Worm (Caenorhabditis elegans) whole organism, L4 larva: ENCODE results near the gene C16A3.6.

Experiments used
- D1046.2 ChIP-seq: fragments of 200-800 bp; sonication (Bioruptor generic); IDR thresholded peaks from 2 replicates; pipeline ENCODE4 v1.3.6; 2022; ENCODE audit warnings: missing genetic modification characterization, missing compliant biosample characterization
- F10B5.3 ChIP-seq: sonication (generic microtip); optimal IDR thresholded peaks from 2 replicates; lab custom pipeline; 2016; ENCODE audit warnings: mild to moderate bottlenecking, missing genetic modification characterization, missing compliant biosample characterization
- R02D3.7 ChIP-seq: fragments of 150-350 bp; sonication (generic microtip); optimal IDR thresholded peaks from 3 replicates; lab custom pipeline; 2014; ENCODE audit warnings: missing biosample characterization, missing genetic modification characterization
- T20F7.1 ChIP-seq: fragments of 200-800 bp; sonication (Bioruptor generic); optimal IDR thresholded peaks from 2 replicates; lab custom pipeline; 2018; ENCODE audit warnings: mild to moderate bottlenecking, missing genetic modification characterization, missing compliant biosample characterization
- Y75B8A.6 ChIP-seq: fragments of 200-800 bp; sonication (Bioruptor generic); IDR thresholded peaks from 2 replicates; pipeline ENCODE4 v1.3.6; 2022; ENCODE audit warnings: missing genetic modification reagents, missing genetic modification characterization, missing compliant biosample characterization
- aha-1 ChIP-seq: fragments of 150-350 bp; peaks from one replicate; lab custom pipeline; 2014; ENCODE audit warnings: missing biosample characterization, missing genetic modification characterization
- attf-4 ChIP-seq: sonication (generic microtip); optimal IDR thresholded peaks from 3 replicates; lab custom pipeline; 2017; ENCODE audit warnings: missing biosample characterization, missing genetic modification characterization
- ceh-20 ChIP-seq: fragments of 200-800 bp; sonication (Bioruptor generic); IDR thresholded peaks from 2 replicates; pipeline ENCODE4 v1.3.6; 2022; ENCODE audit warnings: missing genetic modification reagents, missing genetic modification characterization, missing compliant biosample characterization
- ceh-44 ChIP-seq: fragments of 200-800 bp; sonication (Bioruptor generic); IDR thresholded peaks from 2 replicates; pipeline ENCODE4 v1.3.6; 2022; ENCODE audit warnings: missing genetic modification reagents, missing genetic modification characterization, missing compliant biosample characterization
- ctbp-1 ChIP-seq: fragments of 200-800 bp; sonication (Bioruptor generic); IDR thresholded peaks from 2 replicates; pipeline ENCODE4 v1.3.6; 2022; ENCODE audit warnings: missing genetic modification reagents, missing genetic modification characterization, missing compliant biosample characterization
- daf-12 ChIP-seq: fragments of 150-350 bp; optimal IDR thresholded peaks from 2 replicates; lab custom pipeline; 2014; ENCODE audit warnings: missing biosample characterization, missing genetic modification reagents, missing genetic modification characterization
- daf-16 ChIP-seq, 3 experiments: sonication (generic microtip); optimal IDR thresholded peaks; 2 replicates each; lab custom pipeline; 2016 to 2017; ENCODE audit warnings: missing genetic modification characterization in 3 of 3, missing genetic modification reagents in 3 of 3, mild to moderate bottlenecking in 2 of 3, missing compliant biosample characterization in 2 of 3, missing biosample characterization in 1 of 3, moderate library complexity in 1 of 3
- dmd-6 ChIP-seq: fragments of 200-800 bp; sonication (Bioruptor generic); IDR thresholded peaks from 2 replicates; pipeline ENCODE4 v1.3.6; 2022; ENCODE audit warnings: missing genetic modification reagents, missing genetic modification characterization, missing compliant biosample characterization
- dmd-8 ChIP-seq: fragments of 200-800 bp; sonication (Bioruptor generic); IDR thresholded peaks from 2 replicates; pipeline ENCODE4 v1.3.6; 2022; ENCODE audit warnings: missing genetic modification characterization, missing compliant biosample characterization
- duxl-1 ChIP-seq: sonication (generic microtip); optimal IDR thresholded peaks from 2 replicates; lab custom pipeline; 2016; ENCODE audit warnings: mild to moderate bottlenecking, missing genetic modification characterization, moderate library complexity, missing compliant biosample characterization; ENCODE audit not compliant: poor library complexity
- dve-1 ChIP-seq: sonication (generic microtip); optimal IDR thresholded peaks from 2 replicates; lab custom pipeline; 2017; ENCODE audit warnings: antibody characterized with exemption, mild to moderate bottlenecking, missing genetic modification characterization, missing compliant biosample characterization; ENCODE audit not compliant: insufficient read depth
- hlh-11 ChIP-seq: fragments of 200-800 bp; sonication (Bioruptor generic); optimal IDR thresholded peaks from 2 replicates; lab custom pipeline; 2018; ENCODE audit warnings: mild to moderate bottlenecking, missing genetic modification characterization, missing compliant biosample characterization
- jun-1 ChIP-seq: fragments of 150-350 bp; optimal IDR thresholded peaks from 2 replicates; lab custom pipeline; 2014; ENCODE audit warnings: missing biosample characterization, missing genetic modification reagents, missing genetic modification characterization
- lim-7 ChIP-seq: fragments of 200-800 bp; sonication (Bioruptor generic); IDR thresholded peaks from 2 replicates; pipeline ENCODE4 v1.3.6; 2022; ENCODE audit warnings: missing genetic modification characterization, missing compliant biosample characterization
- lin-29 ChIP-seq: fragments of 200-800 bp; sonication (Bioruptor generic); IDR thresholded peaks from 2 replicates; pipeline ENCODE4 v1.3.6; 2022; ENCODE audit warnings: missing genetic modification reagents, missing genetic modification characterization, missing compliant biosample characterization
- lin-38 ChIP-seq: fragments of 200-800 bp; sonication (Bioruptor generic); IDR thresholded peaks from 2 replicates; pipeline ENCODE4 v1.3.6; 2022; ENCODE audit warnings: missing genetic modification reagents, missing genetic modification characterization, missing compliant biosample characterization
- lin-39 ChIP-seq: fragments of 150-350 bp; optimal IDR thresholded peaks from 2 replicates; lab custom pipeline; 2014; ENCODE audit warnings: missing biosample characterization, missing genetic modification reagents, missing genetic modification characterization
- lsy-2 ChIP-seq, 2 experiments: fragments of 150-350 bp in 1 of 2; sonication (generic microtip) in 1 of 2; optimal IDR thresholded peaks; 2 replicates each; lab custom pipeline; 2014 to 2017; ENCODE audit warnings: missing biosample characterization in 2 of 2, missing genetic modification characterization in 2 of 2
- madf-9 ChIP-seq: fragments of 200-800 bp; sonication (Bioruptor generic); conservative IDR thresholded peaks from 2 replicates; pipeline ENCODE4 v1.3.6; 2022; ENCODE audit warnings: missing genetic modification reagents, missing genetic modification characterization, missing compliant biosample characterization
- mdt-29 ChIP-seq: fragments of 200-800 bp; sonication (Bioruptor generic); IDR thresholded peaks from 2 replicates; pipeline ENCODE4 v1.3.6; 2022; ENCODE audit warnings: missing genetic modification reagents, missing genetic modification characterization, missing compliant biosample characterization
- mep-1 ChIP-seq: fragments of 150-350 bp; sonication (generic microtip); optimal IDR thresholded peaks from 3 replicates; lab custom pipeline; 2014; ENCODE audit warnings: missing biosample characterization, missing genetic modification characterization
- mes-2 ChIP-seq: sonication (generic microtip); optimal IDR thresholded peaks from 2 replicates; lab custom pipeline; 2016; ENCODE audit warnings: missing genotype, mild to moderate bottlenecking, missing genetic modification characterization, missing compliant biosample characterization; ENCODE audit not compliant: poor library complexity, severe bottlenecking
- nhr-11 ChIP-seq: fragments of 150-350 bp; optimal IDR thresholded peaks from 2 replicates; lab custom pipeline; 2014; ENCODE audit warnings: missing biosample characterization, missing genetic modification characterization
- nhr-28 ChIP-seq: fragments of 150-350 bp; optimal IDR thresholded peaks from 2 replicates; lab custom pipeline; 2014; ENCODE audit warnings: missing biosample characterization, missing genetic modification characterization
- nhr-41 ChIP-seq: fragments of 200-800 bp; sonication (Bioruptor generic); IDR thresholded peaks from 2 replicates; pipeline ENCODE4 v1.3.6; 2022; ENCODE audit warnings: missing genetic modification reagents, missing genetic modification characterization, missing compliant biosample characterization
- nhr-48 ChIP-seq: sonication (generic microtip); optimal IDR thresholded peaks from 2 replicates; lab custom pipeline; 2016; ENCODE audit warnings: mild to moderate bottlenecking, missing genetic modification characterization, missing compliant biosample characterization
- nhr-6 ChIP-seq: fragments of 150-350 bp; optimal IDR thresholded peaks from 2 replicates; lab custom pipeline; 2014; ENCODE audit warnings: missing biosample characterization, missing genetic modification characterization
- pha-4 ChIP-seq, 2 experiments: fragments of 150-350 bp in 1 of 2; fragments of 200-800 bp in 1 of 2; sonication (Bioruptor generic) in 1 of 2; IDR thresholded peaks in 1 of 2; optimal IDR thresholded peaks in 1 of 2; 2 replicates each; pipeline versions ENCODE4 v1.3.6 to Lab custom; 2014 to 2022; ENCODE audit warnings: missing genetic modification characterization in 2 of 2, missing genetic modification reagents in 2 of 2, missing biosample characterization in 1 of 2, missing compliant biosample characterization in 1 of 2
- php-3 ChIP-seq: fragments of 200-800 bp; sonication (Bioruptor generic); IDR thresholded peaks from 2 replicates; pipeline ENCODE4 v1.3.6; 2022; ENCODE audit warnings: missing genetic modification reagents, missing genetic modification characterization, missing compliant biosample characterization
- spr-3 ChIP-seq: fragments of 200-800 bp; sonication (Bioruptor generic); optimal IDR thresholded peaks from 2 replicates; lab custom pipeline; 2018; ENCODE audit warnings: mild to moderate bottlenecking, missing genetic modification characterization, missing compliant biosample characterization
- tra-1 ChIP-seq: fragments of 200-800 bp; sonication (Bioruptor generic); IDR thresholded peaks from 2 replicates; pipeline ENCODE4 v1.3.6; 2022; ENCODE audit warnings: missing genetic modification reagents, missing genetic modification characterization, missing compliant biosample characterization
- unc-130 ChIP-seq: sonication (generic microtip); optimal IDR thresholded peaks from 2 replicates; lab custom pipeline; 2016; ENCODE audit warnings: missing genetic modification reagents, missing genetic modification characterization, missing compliant biosample characterization
- zfp-2 ChIP-seq: sonication (generic microtip); optimal IDR thresholded peaks from 2 replicates; lab custom pipeline; 2016; ENCODE audit warnings: mild to moderate bottlenecking, missing genetic modification characterization, missing compliant biosample characterization
- zfp-3 ChIP-seq: fragments of 200-800 bp; sonication (Bioruptor generic); conservative IDR thresholded peaks from 2 replicates; pipeline ENCODE4 v1.3.6; 2022; ENCODE audit warnings: missing genetic modification reagents, missing genetic modification characterization, missing compliant biosample characterization
- zip-11 ChIP-seq: fragments of 200-800 bp; sonication (Bioruptor generic); IDR thresholded peaks from 2 replicates; pipeline ENCODE4 v1.3.6; 2022; ENCODE audit warnings: missing genetic modification characterization, missing compliant biosample characterization

Gene C16A3.6

ce11 chrIII:6405121-6405520 is 26.1 kb downstream of the C16A3.6 start:
- TF ChIP-seq daf-16 (GFP tag; optimal IDR thresholded peaks at IDR 0.05; lab: Kevin White, UChicago), result peak in 1 of 2 experiments; percentile 41
- no peak for TF ChIP-seq daf-16 (tag; optimal IDR thresholded peaks at IDR 0.05; lab: Kevin White, UChicago)
- TF ChIP-seq mes-2 (tag; lab: Kevin White, UChicago), result no peak
- TF ChIP-seq hlh-11, result peak; percentile 44
- peak; percentile 29; the same call in 1 of the 2 replicates for TF ChIP-seq ceh-20 (GFP tag; lab: Robert Waterston, UW)
- TF ChIP-seq nhr-11 (tag; lab: Kevin White, UChicago), result peak; percentile 52
- no peak for TF ChIP-seq dmd-8
- TF ChIP-seq ctbp-1 (GFP tag; lab: Robert Waterston, UW), result 0 out of 2 replicates have a peak, but pooled peaks have one; percentile 27

- TF ChIP-seq nhr-41 (no peak), duxl-1 (tag; lab: Kevin White, UChicago) (no peak), nhr-48 (no peak), zfp-3 (GFP tag; lab: Robert Waterston, UW) (no peak), attf-4 (tag; lab: Kevin White, UChicago) (no peak), mep-1 (no peak), nhr-6 (tag; lab: Kevin White, UChicago) (no peak), daf-16 (GFP tag; optimal IDR thresholded peaks at IDR 0.05; lab: Kevin White, UChicago) (no peak), daf-16 (tag; optimal IDR thresholded peaks at IDR 0.05; lab: Kevin White, UChicago) (no peak), aha-1 (no peak), ceh-44 (GFP tag; lab: Robert Waterston, UW) (no peak), Y75B8A.6 (GFP tag; lab: Robert Waterston, UW) (no peak)
Observed at ce11 chrIII:6406829-6407228, 27.8 kb downstream of the C16A3.6 start, which contains the start of gene let-756. Gene let-756 (plus strand): TSS chrIII:6407129.

- TF ChIP-seq dve-1 (peak; percentile 24), nhr-28 (tag; lab: Kevin White, UChicago) (peak; percentile 36), lin-39 (no peak), aha-1 (no peak), dmd-6 (peak; percentile 15; the same call in 1 of the 2 replicates), lim-7 (no peak), pha-4 (GFP tag; IDR thresholded peaks at IDR 0.05; lab: Robert Waterston, UW) (no peak), pha-4 (tag; optimal IDR thresholded peaks at IDR 0.05; lab: Kevin White, UChicago) (no peak), lsy-2 (tag; optimal IDR thresholded peaks at IDR 0.05; lab: Kevin White, UChicago) (peak in 1 of 2 experiments; percentile 16), unc-130 (no peak), R02D3.7 (tag; lab: Kevin White, UChicago) (peak; percentile 14), T20F7.1 (GFP tag; lab: Kevin White, UChicago) (peak; percentile 35)
Observed at ce11 chrIII:6411430-6411829, 32.4 kb downstream of the C16A3.6 start.

ce11 chrIII:6411914-6412313 is 32.9 kb downstream of the C16A3.6 start, which contains the start of gene C05D11.5:
Gene C05D11.5 (minus strand): TSS chrIII:6412014.
- TF ChIP-seq duxl-1 (tag; lab: Kevin White, UChicago), result no peak
- no peak for TF ChIP-seq aha-1
- TF ChIP-seq hlh-11, result no peak
- no peak for TF ChIP-seq tra-1 (GFP tag; lab: Robert Waterston, UW)
- TF ChIP-seq lin-29 (GFP tag; lab: Robert Waterston, UW), result no peak
- no peak for TF ChIP-seq zip-11 (GFP tag; lab: Robert Waterston, UW)
- no peak for TF ChIP-seq nhr-11 (tag; lab: Kevin White, UChicago)
- TF ChIP-seq php-3 (GFP tag; lab: Robert Waterston, UW), result no peak
- no peak for TF ChIP-seq madf-9 (GFP tag; lab: Robert Waterston, UW)
- TF ChIP-seq D1046.2 (GFP tag; lab: Robert Waterston, UW), result no peak
- no peak for TF ChIP-seq daf-12 (tag; lab: Kevin White, UChicago)
- TF ChIP-seq spr-3 (GFP tag; lab: Kevin White, UChicago), result no peak
- TF ChIP-seq jun-1 (tag; lab: Kevin White, UChicago), result no peak
- TF ChIP-seq zfp-2 (tag; lab: Kevin White, UChicago), result no peak
- TF ChIP-seq F10B5.3, result no peak
- TF ChIP-seq mdt-29, result no peak
- TF ChIP-seq lin-38 (GFP tag; lab: Robert Waterston, UW), result no peak
- no peak for TF ChIP-seq daf-16 (GFP tag; optimal IDR thresholded peaks at IDR 0.05; lab: Kevin White, UChicago)
- TF ChIP-seq daf-16 (tag; optimal IDR thresholded peaks at IDR 0.05; lab: Kevin White, UChicago), result no peak
